Worm (Caenorhabditis elegans) whole organism, L4 larva: ENCODE data around the gene F08D12.15.

Source experiments
- F49E8.2 ChIP-seq: sonication (generic microtip); optimal IDR thresholded peaks from 2 replicates; lab custom pipeline; 2016; ENCODE audit warnings: missing compliant biosample characterization, mild to moderate bottlenecking, missing genetic modification characterization, borderline replicate concordance
- ama-1 ChIP-seq: fragments of 150-350 bp; optimal IDR thresholded peaks from 2 replicates; lab custom pipeline; 2014; ENCODE audit warnings: inconsistent platforms, mixed read lengths
- ces-1 ChIP-seq: fragments of 150-350 bp; sonication (generic microtip); optimal IDR thresholded peaks from 4 replicates; lab custom pipeline; 2014; ENCODE audit warnings: missing biosample characterization, missing genetic modification reagents, missing genetic modification characterization
- dmd-8 ChIP-seq: fragments of 200-800 bp; sonication (Bioruptor generic); IDR thresholded peaks from 2 replicates; pipeline ENCODE4 v1.3.6; 2022; ENCODE audit warnings: missing genetic modification characterization, missing compliant biosample characterization
- fos-1 ChIP-seq: fragments of 150-350 bp; optimal IDR thresholded peaks from 2 replicates; lab custom pipeline; 2014; ENCODE audit warnings: missing biosample characterization, missing genetic modification characterization
- hmg-1.1 ChIP-seq: fragments of 200-800 bp; sonication (Bioruptor generic); IDR thresholded peaks from 2 replicates; pipeline ENCODE4 v1.3.6; 2022; ENCODE audit warnings: missing genetic modification reagents, missing genetic modification characterization, missing compliant biosample characterization
- lsy-2 ChIP-seq, 2 experiments: fragments of 150-350 bp in 1 of 2; sonication (generic microtip) in 1 of 2; optimal IDR thresholded peaks; 2 replicates each; lab custom pipeline; 2014 to 2017; ENCODE audit warnings: missing biosample characterization in 2 of 2, missing genetic modification characterization in 2 of 2
- nhr-28 ChIP-seq: fragments of 150-350 bp; optimal IDR thresholded peaks from 2 replicates; lab custom pipeline; 2014; ENCODE audit warnings: missing biosample characterization, missing genetic modification characterization
- nhr-77 ChIP-seq: fragments of 150-350 bp; optimal IDR thresholded peaks from 2 replicates; lab custom pipeline; 2014; ENCODE audit warnings: missing biosample characterization, missing genetic modification characterization
- spr-3 ChIP-seq: fragments of 200-800 bp; sonication (Bioruptor generic); optimal IDR thresholded peaks from 2 replicates; lab custom pipeline; 2018; ENCODE audit warnings: mild to moderate bottlenecking, missing genetic modification characterization, missing compliant biosample characterization
- unc-62 ChIP-seq, 3 experiments: fragments of 150-350 bp in 1 of 3; sonication (generic microtip); optimal IDR thresholded peaks in 2 of 3; peaks in 1 of 3; 1 replicate in 1 of 3; 2 replicates in 2 of 3; lab custom pipeline; 2014 to 2017; ENCODE audit warnings: missing biosample characterization in 3 of 3, missing genetic modification characterization in 3 of 3, missing genetic modification reagents in 3 of 3, missing genotype in 1 of 3
- zag-1 ChIP-seq: fragments of 150-350 bp; optimal IDR thresholded peaks from 2 replicates; lab custom pipeline; 2014; ENCODE audit warnings: missing biosample characterization, missing genetic modification characterization

- TF ChIP-seq spr-3 (GFP tag; lab: Kevin White, UChicago): no peak
- TF ChIP-seq zag-1 (tag; lab: Kevin White, UChicago): no peak
- TF ChIP-seq lsy-2 (tag; optimal IDR thresholded peaks at IDR 0.05; lab: Kevin White, UChicago): no peak
- TF ChIP-seq ama-1: no peak
- no peak for TF ChIP-seq ces-1 (GFP tag; lab: Kevin White, UChicago)
- TF ChIP-seq dmd-8 (GFP tag; lab: Robert Waterston, UW): no peak
- TF ChIP-seq nhr-77: no peak
- TF ChIP-seq unc-62 (GFP tag; optimal IDR thresholded peaks at IDR 0.05 in 1 of 2; lab: Kevin White, UChicago): no peak
- no peak for TF ChIP-seq unc-62 (tag; optimal IDR thresholded peaks at IDR 0.05; lab: Kevin White, UChicago)
- TF ChIP-seq hmg-1.1 (GFP tag; lab: Robert Waterston, UW): no peak
- TF ChIP-seq F49E8.2: no peak
- TF ChIP-seq nhr-28 (tag; lab: Kevin White, UChicago): no peak
- no peak for TF ChIP-seq fos-1
Observed at ce11 chrII:2815017-2815416, 48.6 kb downstream of the F08D12.15 start.
